Fruit fly (Drosophila melanogaster) whole organism, embryonic: Measurements from ENCODE around the gene dgt2.

Source experiments
- B-H1 ChIP-seq: fragments of 200-800 bp; sonication (Bioruptor generic); IDR thresholded peaks from 3 replicates; pipeline ENCODE4 v1.3.6; 2022; ENCODE audit warnings: missing biosample characterization, missing genetic modification characterization
- CG10209 ChIP-seq: fragments of 200-800 bp; sonication (Bioruptor generic); optimal IDR thresholded peaks from 3 replicates; lab custom pipeline; 2017; ENCODE audit warnings: missing biosample characterization, mild to moderate bottlenecking, missing genetic modification characterization, missing genetic modification reagents
- CG11504 ChIP-seq: fragments of 200-800 bp; sonication (Bioruptor generic); optimal IDR thresholded peaks from 3 replicates; lab custom pipeline; 2019; ENCODE audit warnings: missing biosample characterization, mild to moderate bottlenecking, missing genetic modification characterization, moderate library complexity
- CG12942 ChIP-seq: fragments of 200-800 bp; sonication (Bioruptor generic); optimal IDR thresholded peaks from 3 replicates; lab custom pipeline; 2016; ENCODE audit warnings: missing biosample characterization, missing genetic modification characterization
- CG13424 ChIP-seq: fragments of 200-800 bp; sonication (Bioruptor generic); optimal IDR thresholded peaks from 2 replicates; lab custom pipeline; 2019; ENCODE audit warnings: missing biosample characterization, mild to moderate bottlenecking, missing genetic modification characterization, moderate library complexity
- CG14965 ChIP-seq: fragments of 200-800 bp; sonication (Bioruptor generic); optimal IDR thresholded peaks from 2 replicates; lab custom pipeline; 2016; ENCODE audit warnings: missing biosample characterization, missing genetic modification characterization, borderline replicate concordance
- CG15601 ChIP-seq: fragments of 200-800 bp; sonication (Bioruptor generic); optimal IDR thresholded peaks from 3 replicates; lab custom pipeline; 2019; ENCODE audit warnings: missing biosample characterization, mild to moderate bottlenecking, missing genetic modification characterization, moderate library complexity
- CG17802 ChIP-seq: fragments of 200-800 bp; sonication (Bioruptor generic); optimal IDR thresholded peaks from 2 replicates; lab custom pipeline; 2018; ENCODE audit warnings: missing biosample characterization, mild to moderate bottlenecking, missing genetic modification characterization, moderate library complexity
- CG2202 ChIP-seq: fragments of 200-800 bp; sonication (Bioruptor generic); optimal IDR thresholded peaks from 2 replicates; lab custom pipeline; 2018; ENCODE audit warnings: missing biosample characterization, mild to moderate bottlenecking, missing genetic modification characterization
- CG2678 ChIP-seq: fragments of 200-800 bp; sonication (Bioruptor generic); optimal IDR thresholded peaks from 3 replicates; lab custom pipeline; 2019; ENCODE audit warnings: missing biosample characterization, mild to moderate bottlenecking, missing genetic modification characterization, moderate library complexity
- CG3847 ChIP-seq: fragments of 200-800 bp; sonication (Bioruptor generic); IDR thresholded peaks from 2 replicates; pipeline ENCODE4 v1.3.6; 2022; ENCODE audit warnings: missing biosample characterization, missing genetic modification characterization
- CG4360 ChIP-seq: fragments of 200-800 bp; sonication (Bioruptor generic); IDR thresholded peaks from 2 replicates; pipeline ENCODE4 v1.3.6; 2022; ENCODE audit warnings: missing biosample characterization, missing genetic modification characterization
- CG4820 ChIP-seq: fragments of 200-800 bp; sonication (Bioruptor generic); optimal IDR thresholded peaks from 3 replicates; lab custom pipeline; 2016; ENCODE audit warnings: missing biosample characterization, missing genetic modification characterization
- CG6813 ChIP-seq: fragments of 200-800 bp; sonication (Bioruptor generic); optimal IDR thresholded peaks from 2 replicates; lab custom pipeline; 2017; ENCODE audit warnings: missing biosample characterization, missing genetic modification characterization, mild to moderate bottlenecking, moderate library complexity, missing genetic modification reagents
- CG7839 ChIP-seq: fragments of 200-800 bp; sonication (Bioruptor generic); optimal IDR thresholded peaks from 3 replicates; lab custom pipeline; 2018; ENCODE audit warnings: missing biosample characterization, mild to moderate bottlenecking, missing genetic modification characterization, moderate library complexity
- CG9609 ChIP-seq: fragments of 200-800 bp; sonication (Bioruptor generic); optimal IDR thresholded peaks from 3 replicates; lab custom pipeline; 2016; ENCODE audit warnings: missing biosample characterization, missing genetic modification characterization
- CG9797 ChIP-seq: fragments of 200-800 bp; sonication (Bioruptor generic); optimal IDR thresholded peaks from 3 replicates; lab custom pipeline; 2018; ENCODE audit warnings: missing biosample characterization, mild to moderate bottlenecking, missing genetic modification characterization
- Dek ChIP-seq: fragments of 200-800 bp; sonication (Bioruptor generic); optimal IDR thresholded peaks from 3 replicates; lab custom pipeline; 2019; ENCODE audit warnings: missing biosample characterization, mild to moderate bottlenecking, missing genetic modification characterization, moderate library complexity
- E2f2 ChIP-seq: fragments of 200-800 bp; sonication (Bioruptor generic); IDR thresholded peaks from 2 replicates; pipeline ENCODE4 v1.3.6; 2022; ENCODE audit warnings: missing biosample characterization, missing genetic modification characterization
- Elba2 ChIP-seq: fragments of 200-800 bp; sonication (Bioruptor generic); optimal IDR thresholded peaks from 3 replicates; lab custom pipeline; 2016; ENCODE audit warnings: missing biosample characterization, missing genetic modification characterization
- HLH4C ChIP-seq: fragments of 200-800 bp; sonication (Bioruptor generic); IDR thresholded peaks from 3 replicates; pipeline ENCODE4 v1.3.6; 2022; ENCODE audit warnings: missing biosample characterization, missing genetic modification characterization; ENCODE audit not compliant: partially characterized antibody
- HmgD ChIP-seq: fragments of 200-800 bp; sonication (Bioruptor generic); optimal IDR thresholded peaks from 3 replicates; lab custom pipeline; 2016; ENCODE audit warnings: missing biosample characterization, missing genetic modification characterization
- Hmr ChIP-seq: fragments of 200-800 bp; sonication (Bioruptor generic); optimal IDR thresholded peaks from 3 replicates; lab custom pipeline; 2017; ENCODE audit warnings: mild to moderate bottlenecking, missing biosample characterization, missing genetic modification reagents, missing genetic modification characterization
- Kr ChIP-seq: fragments of 200-800 bp; sonication (Bioruptor generic); optimal IDR thresholded peaks from 2 replicates; lab custom pipeline; 2017; ENCODE audit warnings: missing biosample characterization, mild to moderate bottlenecking, missing genetic modification characterization
- Med ChIP-seq: fragments of 200-800 bp; sonication (Bioruptor generic); peaks from one replicate; lab custom pipeline; 2016; ENCODE audit warnings: missing biosample characterization, missing genetic modification characterization, mild to moderate bottlenecking, inconsistent platforms, moderate library complexity
- PHDP ChIP-seq: fragments of 200-800 bp; sonication (Bioruptor generic); optimal IDR thresholded peaks from 3 replicates; lab custom pipeline; 2018; ENCODE audit warnings: missing biosample characterization, mild to moderate bottlenecking, missing genetic modification characterization, moderate library complexity
- Ravus ChIP-seq: fragments of 200-800 bp; sonication (Bioruptor generic); IDR thresholded peaks from 2 replicates; pipeline ENCODE4 v1.3.6; 2022; ENCODE audit warnings: missing biosample characterization, missing genetic modification characterization
- Sox100B ChIP-seq: fragments of 200-800 bp; sonication (Bioruptor generic); optimal IDR thresholded peaks from 3 replicates; lab custom pipeline; 2018; ENCODE audit warnings: missing biosample characterization, mild to moderate bottlenecking, missing genetic modification characterization
- amos ChIP-seq: fragments of 200-800 bp; sonication (Bioruptor generic); IDR thresholded peaks from 2 replicates; pipeline ENCODE4 v1.3.6; 2022; ENCODE audit warnings: missing biosample characterization, missing genetic modification characterization; ENCODE audit not compliant: partially characterized antibody
- bcd ChIP-seq: fragments of 200-800 bp; sonication (Bioruptor generic); optimal IDR thresholded peaks from 2 replicates; lab custom pipeline; 2017; ENCODE audit warnings: missing biosample characterization, mild to moderate bottlenecking, missing genetic modification characterization
- chm ChIP-seq: fragments of 200-800 bp; sonication (Bioruptor generic); IDR thresholded peaks from 2 replicates; pipeline ENCODE4 v1.3.6; 2022; ENCODE audit warnings: missing biosample characterization, missing genetic modification characterization
- danr ChIP-seq: fragments of 200-800 bp; sonication (Bioruptor generic); IDR thresholded peaks from 2 replicates; pipeline ENCODE4 v1.3.6; 2022; ENCODE audit warnings: missing biosample characterization, missing genetic modification characterization
- dati ChIP-seq: fragments of 200-800 bp; sonication (Bioruptor generic); IDR thresholded peaks from 2 replicates; pipeline ENCODE4 v1.3.6; 2022; ENCODE audit warnings: missing biosample characterization, missing genetic modification characterization
- dimm ChIP-seq: fragments of 200-800 bp; sonication (Bioruptor generic); IDR thresholded peaks from 2 replicates; pipeline ENCODE4 v1.3.6; 2022; ENCODE audit warnings: missing biosample characterization, missing genetic modification characterization
- fd102C ChIP-seq: fragments of 200-800 bp; sonication (Bioruptor generic); optimal IDR thresholded peaks from 2 replicates; lab custom pipeline; 2018; ENCODE audit warnings: missing biosample characterization, mild to moderate bottlenecking, missing genetic modification characterization, moderate library complexity
- gcm ChIP-seq: fragments of 200-800 bp; sonication (Bioruptor generic); optimal IDR thresholded peaks from 2 replicates; lab custom pipeline; 2019; ENCODE audit warnings: missing biosample characterization, mild to moderate bottlenecking, missing genetic modification characterization, moderate library complexity
- grn ChIP-seq: fragments of 200-800 bp; sonication (Bioruptor generic); optimal IDR thresholded peaks from 3 replicates; lab custom pipeline; 2017; ENCODE audit warnings: missing biosample characterization, missing genetic modification characterization
- insv ChIP-seq, 2 experiments: fragments of 200-800 bp; sonication (Bioruptor generic); optimal IDR thresholded peaks; 3 replicates each; lab custom pipeline; 2016 to 2018; ENCODE audit warnings: missing biosample characterization in 2 of 2, missing genetic modification characterization in 2 of 2
- knrl ChIP-seq: fragments of 200-800 bp; sonication (Bioruptor generic); IDR thresholded peaks from 3 replicates; pipeline ENCODE4 v1.3.6; 2022; ENCODE audit warnings: missing biosample characterization, missing genetic modification characterization; ENCODE audit not compliant: partially characterized antibody
- maf-S ChIP-seq: fragments of 200-800 bp; sonication (Bioruptor generic); optimal IDR thresholded peaks from 2 replicates; lab custom pipeline; 2016; ENCODE audit warnings: missing biosample characterization, missing genetic modification characterization
- nerfin-1 ChIP-seq: fragments of 200-800 bp; sonication (Bioruptor generic); optimal IDR thresholded peaks from 3 replicates; lab custom pipeline; 2019; ENCODE audit warnings: missing biosample characterization, mild to moderate bottlenecking, missing genetic modification characterization, moderate library complexity
- nerfin-2 ChIP-seq: fragments of 200-800 bp; sonication (Bioruptor generic); IDR thresholded peaks from 2 replicates; pipeline ENCODE4 v1.3.6; 2022; ENCODE audit warnings: missing biosample characterization, missing genetic modification characterization; ENCODE audit not compliant: partially characterized antibody
- otp ChIP-seq: fragments of 200-800 bp; sonication (Bioruptor generic); IDR thresholded peaks from 3 replicates; pipeline ENCODE4, ENCODE4 v1.3.6; 2022; ENCODE audit warnings: missing biosample characterization, missing genetic modification characterization
- pan ChIP-seq, 4 experiments: fragments of >200 bp in 3 of 4; fragments of 200-800 bp in 1 of 4; sonication (Bioruptor generic) in 1 of 4; optimal IDR thresholded peaks in 3 of 4; IDR thresholded peaks in 1 of 4; 2 replicates each; pipeline versions ENCODE4 v1.3.6 to Lab custom; 2017 to 2022; ENCODE audit warnings: missing biosample characterization in 2 of 4, missing genetic modification characterization in 2 of 4, mixed read lengths in 1 of 4
- pho ChIP-seq: fragments of 200-800 bp; sonication (Bioruptor generic); optimal IDR thresholded peaks from 2 replicates; lab custom pipeline; 2016; ENCODE audit warnings: missing biosample characterization, missing genetic modification characterization
- pnt ChIP-seq: fragments of 200-800 bp; sonication (Bioruptor generic); optimal IDR thresholded peaks from 3 replicates; lab custom pipeline; 2016; ENCODE audit warnings: missing biosample characterization, missing genetic modification characterization
- sim ChIP-seq: fragments of 200-800 bp; sonication (Bioruptor generic); IDR thresholded peaks from 2 replicates; pipeline ENCODE4 v1.3.6; 2022; ENCODE audit warnings: missing biosample characterization, missing genetic modification characterization
- ssp ChIP-seq: fragments of 200-800 bp; sonication (Bioruptor generic); IDR thresholded peaks from 2 replicates; pipeline ENCODE4 v1.3.6; 2022; ENCODE audit warnings: missing biosample characterization, missing genetic modification characterization
- vnd ChIP-seq: fragments of 200-800 bp; sonication (Bioruptor generic); IDR thresholded peaks from 3 replicates; pipeline ENCODE4 v1.3.6; 2022; ENCODE audit warnings: missing biosample characterization, missing genetic modification characterization; ENCODE audit not compliant: partially characterized antibody
- zf30C ChIP-seq: fragments of 200-800 bp; sonication (Bioruptor generic); optimal IDR thresholded peaks from 3 replicates; lab custom pipeline; 2018; ENCODE audit warnings: missing biosample characterization, mild to moderate bottlenecking, missing genetic modification characterization

The dgt2 gene

DNA sequence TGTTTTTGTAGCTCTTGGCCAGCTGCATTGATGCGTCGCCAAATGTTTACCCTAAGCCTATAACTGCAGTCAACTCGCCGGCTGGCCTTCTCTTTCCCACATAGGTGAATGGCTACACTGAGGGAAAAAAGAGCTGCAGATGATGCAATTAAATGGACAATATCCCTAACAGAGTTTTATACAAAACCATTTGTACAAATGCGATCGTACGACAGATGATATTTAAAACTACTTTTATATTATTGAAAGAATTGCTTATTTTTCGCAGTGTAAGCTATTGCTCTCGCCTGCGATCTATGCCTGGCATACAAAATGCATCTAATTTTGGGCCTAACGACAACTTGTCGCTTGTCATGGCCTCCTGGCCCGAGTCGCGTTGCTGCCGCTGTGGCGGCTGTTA, 39.8 kb upstream of the dgt2 start (continued):
- 0 out of 2 replicates have a peak, but pooled peaks have one; percentile 36 for TF ChIP-seq chm (GFP tag; lab: Robert Waterston, UW)
- TF ChIP-seq CG4820 (GFP tag; lab: Kevin White, UChicago) = peak; percentile 30
- TF ChIP-seq CG2678 (tag; lab: Kevin White, UChicago) = peak; percentile 22
- no peak for TF ChIP-seq Med (GFP tag; lab: Kevin White, UChicago)
- TF ChIP-seq amos (GFP tag; lab: Robert Waterston, UW) = 0 out of 2 replicates have a peak, but pooled peaks have one; percentile 9
- TF ChIP-seq nerfin-1 (tag; lab: Kevin White, UChicago) = no peak
- no peak for TF ChIP-seq grn
- TF ChIP-seq otp (GFP tag; lab: Robert Waterston, UW) = peak; percentile 37; the same call in 1 of the 3 replicates
- no peak for TF ChIP-seq pan (optimal IDR thresholded peaks at IDR 0.05; lab: Kevin White, UChicago)
- peak in 1 of 2 experiments; percentile 34 for TF ChIP-seq pan (GFP tag; optimal IDR thresholded peaks at IDR 0.05 in 1 of 2, IDR thresholded peaks at IDR 0.05 in 1 of 2)
- TF ChIP-seq maf-S = no peak
- no peak for TF ChIP-seq sim (GFP tag; lab: Robert Waterston, UW)
- TF ChIP-seq CG6813 (GFP tag; lab: Kevin White, UChicago) = no peak
- no peak for TF ChIP-seq gcm (GFP tag; lab: Kevin White, UChicago)
- TF ChIP-seq bcd (GFP tag; lab: Kevin White, UChicago) = no peak
- TF ChIP-seq HLH4C (GFP tag; lab: Robert Waterston, UW) = no peak
- no peak for TF ChIP-seq danr
- TF ChIP-seq CG10209 (GFP tag; lab: Kevin White, UChicago) = peak; percentile 14
- no peak for TF ChIP-seq E2f2 (GFP tag; lab: Robert Waterston, UW)
- no peak for TF ChIP-seq insv (GFP tag; optimal IDR thresholded peaks at IDR 0.05; lab: Kevin White, UChicago)
- peak; percentile 55 for TF ChIP-seq CG7839 (tag; lab: Kevin White, UChicago)
- no peak for TF ChIP-seq B-H1 (GFP tag; lab: Robert Waterston, UW)
- no peak for TF ChIP-seq CG15601 (tag; lab: Kevin White, UChicago)
- no peak for TF ChIP-seq zf30C (GFP tag; lab: Kevin White, UChicago)
- no peak for TF ChIP-seq CG17802 (tag; lab: Kevin White, UChicago)
- no peak for TF ChIP-seq Kr (GFP tag; lab: Kevin White, UChicago)
- TF ChIP-seq Dek (tag; lab: Kevin White, UChicago) = no peak
- 0 out of 2 replicates have a peak, but pooled peaks have one; percentile 7 for TF ChIP-seq ssp (GFP tag; lab: Robert Waterston, UW)
- no peak; the same call in 1 of the 2 replicates for TF ChIP-seq Ravus (GFP tag; lab: Robert Waterston, UW)
- TF ChIP-seq CG9609 (GFP tag; lab: Kevin White, UChicago) = peak; percentile 0
- peak; percentile 49 for TF ChIP-seq CG13424
- no peak for TF ChIP-seq CG12942
- no peak for TF ChIP-seq CG3847
- TF ChIP-seq pho (GFP tag; lab: Kevin White, UChicago) = no peak
- TF ChIP-seq PHDP (tag; lab: Kevin White, UChicago) = no peak
- TF ChIP-seq knrl (GFP tag; lab: Robert Waterston, UW) = no peak
- TF ChIP-seq vnd (GFP tag; lab: Robert Waterston, UW) = no peak
- TF ChIP-seq dati (GFP tag; lab: Robert Waterston, UW) = no peak
- no peak for TF ChIP-seq CG14965 (GFP tag; lab: Kevin White, UChicago)
- TF ChIP-seq CG11504 (tag; lab: Kevin White, UChicago) = peak; percentile 69
- peak; percentile 37 for TF ChIP-seq Elba2 (GFP tag; lab: Kevin White, UChicago)
- TF ChIP-seq Hmr (GFP tag; lab: Kevin White, UChicago) = no peak
- TF ChIP-seq fd102C (GFP tag; lab: Kevin White, UChicago) = peak; percentile 22
- peak; percentile 12 for TF ChIP-seq Sox100B
- no peak for TF ChIP-seq dimm
- TF ChIP-seq CG9797 (GFP tag; lab: Kevin White, UChicago) = no peak
- TF ChIP-seq CG2202 (tag; lab: Kevin White, UChicago) = no peak
- no peak; the same call in 1 of the 2 replicates for TF ChIP-seq CG4360 (GFP tag; lab: Robert Waterston, UW)
- peak; percentile 50 for TF ChIP-seq pnt (GFP tag; lab: Kevin White, UChicago)
- no peak for TF ChIP-seq HmgD (GFP tag; lab: Kevin White, UChicago)
- TF ChIP-seq nerfin-2 = no peak
